Worm (Caenorhabditis elegans) whole organism, L1 larva: ENCODE data around the gene F55F10.1.

Experiments
- C34B4.2 ChIP-seq: sonication (generic microtip); optimal IDR thresholded peaks from 2 replicates; lab custom pipeline; 2017; ENCODE audit warnings: mild to moderate bottlenecking, missing genetic modification characterization, missing compliant biosample characterization
- F16B12.6 ChIP-seq: fragments of 150-350 bp; optimal IDR thresholded peaks from 2 replicates; lab custom pipeline; 2014; ENCODE audit warnings: missing biosample characterization, missing genetic modification characterization
- Y116A8C.19 ChIP-seq: sonication (generic microtip); optimal IDR thresholded peaks from 2 replicates; lab custom pipeline; 2016; ENCODE audit warnings: missing compliant biosample characterization, missing genetic modification characterization, borderline replicate concordance
- aha-1 ChIP-seq: fragments of 150-350 bp; optimal IDR thresholded peaks from 2 replicates; lab custom pipeline; 2014; ENCODE audit warnings: missing biosample characterization, missing genetic modification characterization
- ceh-63 ChIP-seq: fragments of 200-800 bp; sonication (Bioruptor generic); optimal IDR thresholded peaks from 2 replicates; lab custom pipeline; 2018; ENCODE audit warnings: mild to moderate bottlenecking, missing genetic modification characterization, missing compliant biosample characterization
- ceh-8 ChIP-seq: fragments of 200-800 bp; sonication (Bioruptor generic); optimal IDR thresholded peaks from 2 replicates; lab custom pipeline; 2018; ENCODE audit warnings: mild to moderate bottlenecking, missing genetic modification characterization, moderate library complexity, missing compliant biosample characterization
- egl-27 ChIP-seq, 2 experiments: fragments of 150-350 bp in 1 of 2; sonication (generic microtip); optimal IDR thresholded peaks; 3 replicates each; lab custom pipeline; 2017 to 2018; ENCODE audit warnings: missing biosample characterization in 2 of 2, missing genetic modification characterization in 2 of 2, missing genetic modification reagents in 2 of 2
- elt-2 ChIP-seq: sonication (generic microtip); optimal IDR thresholded peaks from 2 replicates; lab custom pipeline; 2016; ENCODE audit warnings: missing genetic modification characterization, mild to moderate bottlenecking, inconsistent platforms, missing compliant biosample characterization, missing genetic modification reagents
- elt-3 ChIP-seq, 6 experiments: fragments of 150-350 bp in 1 of 6; sonication (generic microtip); optimal IDR thresholded peaks; 2 replicates each; lab custom pipeline; 2017 to 2018; ENCODE audit warnings: missing biosample characterization in 6 of 6, missing genetic modification characterization in 6 of 6, inconsistent platforms in 1 of 6
- ets-5 ChIP-seq: fragments of 200-800 bp; sonication (Bioruptor generic); IDR thresholded peaks from 2 replicates; pipeline ENCODE4 v1.3.6; 2022; ENCODE audit warnings: missing genetic modification characterization, missing compliant biosample characterization
- fkh-8 ChIP-seq: sonication (generic microtip); optimal IDR thresholded peaks from 2 replicates; lab custom pipeline; 2016; ENCODE audit warnings: mild to moderate bottlenecking, missing genetic modification characterization, missing compliant biosample characterization
- grh-1 ChIP-seq: fragments of 200-800 bp; sonication (Bioruptor generic); IDR thresholded peaks from 2 replicates; pipeline ENCODE4 v1.3.6; 2022; ENCODE audit warnings: missing genetic modification reagents, missing genetic modification characterization, missing compliant biosample characterization
- hpl-2 ChIP-seq: fragments of 150-350 bp; optimal IDR thresholded peaks from 2 replicates; lab custom pipeline; 2014; ENCODE audit warnings: missing biosample characterization, missing genetic modification reagents, missing genetic modification characterization
- isw-1 ChIP-seq: fragments of 200-800 bp; sonication (Bioruptor generic); IDR thresholded peaks from 2 replicates; pipeline ENCODE4 v1.3.6; 2022; ENCODE audit warnings: missing genetic modification characterization, missing compliant biosample characterization
- jun-1 ChIP-seq: fragments of 150-350 bp; optimal IDR thresholded peaks from 2 replicates; lab custom pipeline; 2014; ENCODE audit warnings: missing biosample characterization, missing genetic modification reagents, missing genetic modification characterization
- lin-13 ChIP-seq: fragments of 150-350 bp; optimal IDR thresholded peaks from 2 replicates; lab custom pipeline; 2014; ENCODE audit warnings: missing biosample characterization, missing genetic modification reagents, missing genetic modification characterization
- lin-39 ChIP-seq: fragments of 150-350 bp; optimal IDR thresholded peaks from 2 replicates; lab custom pipeline; 2014; ENCODE audit warnings: missing biosample characterization, missing genetic modification reagents, missing genetic modification characterization
- mdl-1 ChIP-seq, 2 experiments: fragments of 150-350 bp; optimal IDR thresholded peaks; 2 replicates each; lab custom pipeline; 2014 to 2017; ENCODE audit warnings: missing biosample characterization in 2 of 2, missing genetic modification characterization in 2 of 2, inconsistent platforms in 1 of 2
- nhr-11 ChIP-seq: fragments of 150-350 bp; optimal IDR thresholded peaks from 2 replicates; lab custom pipeline; 2014; ENCODE audit warnings: missing biosample characterization, missing genetic modification characterization
- nhr-12 ChIP-seq: sonication (generic microtip); optimal IDR thresholded peaks from 2 replicates; lab custom pipeline; 2017; ENCODE audit warnings: missing biosample characterization, missing genetic modification characterization
- nhr-19 ChIP-seq: fragments of 200-800 bp; sonication (Bioruptor generic); conservative IDR thresholded peaks from 2 replicates; pipeline ENCODE4 v1.3.6; 2022; ENCODE audit warnings: missing genetic modification characterization, missing compliant biosample characterization
- nhr-20 ChIP-seq: sonication (generic microtip); optimal IDR thresholded peaks from 2 replicates; lab custom pipeline; 2016; ENCODE audit warnings: mild to moderate bottlenecking, missing genetic modification characterization, missing compliant biosample characterization
- nhr-47 ChIP-seq: sonication (generic microtip); optimal IDR thresholded peaks from 2 replicates; lab custom pipeline; 2016; ENCODE audit warnings: mild to moderate bottlenecking, missing genetic modification characterization, moderate library complexity, missing compliant biosample characterization
- nhr-71 ChIP-seq: sonication (generic microtip); optimal IDR thresholded peaks from 2 replicates; lab custom pipeline; 2016; ENCODE audit warnings: mild to moderate bottlenecking, missing genetic modification characterization, moderate library complexity, missing compliant biosample characterization
- nhr-76 ChIP-seq: sonication (generic microtip); optimal IDR thresholded peaks from 2 replicates; lab custom pipeline; 2017; ENCODE audit warnings: missing biosample characterization, missing genetic modification characterization
- nhr-84 ChIP-seq: sonication (generic microtip); optimal IDR thresholded peaks from 2 replicates; lab custom pipeline; 2017; ENCODE audit warnings: missing biosample characterization, missing genetic modification characterization
- nhr-85 ChIP-seq: sonication (generic microtip); peaks from one replicate; lab custom pipeline; 2016; ENCODE audit warnings: missing genetic modification characterization, inconsistent platforms, missing compliant biosample characterization
- skn-1 ChIP-seq: fragments of 150-350 bp; optimal IDR thresholded peaks from 2 replicates; lab custom pipeline; 2014; ENCODE audit warnings: missing biosample characterization, missing genetic modification characterization
- sptf-1 ChIP-seq: fragments of 150-350 bp; optimal IDR thresholded peaks from 2 replicates; lab custom pipeline; 2014; ENCODE audit warnings: missing biosample characterization, missing genetic modification characterization
- swsn-7 ChIP-seq: sonication (generic microtip); optimal IDR thresholded peaks from 2 replicates; lab custom pipeline; 2016; ENCODE audit warnings: missing genetic modification characterization, missing compliant biosample characterization
- tbx-2 ChIP-seq: sonication (generic microtip); optimal IDR thresholded peaks from 2 replicates; lab custom pipeline; 2016; ENCODE audit warnings: missing genetic modification characterization, missing compliant biosample characterization
- tlp-1 ChIP-seq: fragments of 150-350 bp; optimal IDR thresholded peaks from 2 replicates; lab custom pipeline; 2014; ENCODE audit warnings: missing biosample characterization, missing genetic modification characterization
- unc-30 ChIP-seq: sonication (generic microtip); optimal IDR thresholded peaks from 2 replicates; lab custom pipeline; 2017; ENCODE audit warnings: missing biosample characterization, missing genetic modification characterization
- unc-62 ChIP-seq: fragments of 150-350 bp; optimal IDR thresholded peaks from 2 replicates; lab custom pipeline; 2014; ENCODE audit warnings: missing biosample characterization, missing genetic modification reagents, missing genetic modification characterization
- unc-98 ChIP-seq: fragments of 200-800 bp; sonication (Bioruptor generic); IDR thresholded peaks from 2 replicates; pipeline ENCODE4 v1.3.6; 2022; ENCODE audit warnings: missing genetic modification characterization, missing compliant biosample characterization
- xbp-1 ChIP-seq: sonication (generic microtip); optimal IDR thresholded peaks from 2 replicates; lab custom pipeline; 2016; ENCODE audit warnings: missing genetic modification characterization, missing compliant biosample characterization
- zip-4 ChIP-seq: fragments of 200-800 bp; sonication (Bioruptor generic); optimal IDR thresholded peaks from 2 replicates; lab custom pipeline; 2018; ENCODE audit warnings: mild to moderate bottlenecking, missing genetic modification characterization, moderate library complexity, missing compliant biosample characterization
- ztf-11 ChIP-seq, 2 experiments: sonication (generic microtip); optimal IDR thresholded peaks; 2 replicates each; lab custom pipeline; 2016 to 2017; ENCODE audit warnings: missing genetic modification characterization in 2 of 2, missing biosample characterization in 1 of 2, missing compliant biosample characterization in 1 of 2

F55F10.1 gene

ce11 chrIV:4423026-4423425 is 62.4 kb downstream of the F55F10.1 start (continued):
- TF ChIP-seq Y116A8C.19 (tag; lab: Kevin White, UChicago) (no peak), nhr-76 (tag; lab: Kevin White, UChicago) (no peak), grh-1 (GFP tag; lab: Robert Waterston, UW) (no peak), unc-30 (no peak), mdl-1 (tag; optimal IDR thresholded peaks at IDR 0.05; lab: Kevin White, UChicago) (no peak), fkh-8 (tag; lab: Kevin White, UChicago) (no peak)

ce11 chrIV:4423885-4424284 is 63.2 kb downstream of the F55F10.1 start:
- TF ChIP-seq unc-62 (GFP tag; lab: Kevin White, UChicago) (no peak), sptf-1 (no peak), tlp-1 (no peak), egl-27 (tag; optimal IDR thresholded peaks at IDR 0.05; lab: Kevin White, UChicago) (no peak), isw-1 (GFP tag; lab: Robert Waterston, UW) (no peak), nhr-12 (tag; lab: Kevin White, UChicago) (no peak), nhr-85 (tag; lab: Kevin White, UChicago) (no peak), nhr-71 (tag; lab: Kevin White, UChicago) (no peak), elt-2 (no peak), jun-1 (tag; lab: Kevin White, UChicago) (no peak), swsn-7 (tag; lab: Kevin White, UChicago) (no peak), nhr-84 (no peak), skn-1 (tag; lab: Kevin White, UChicago) (no peak), unc-98 (GFP tag; lab: Robert Waterston, UW) (no peak), tbx-2 (tag; lab: Kevin White, UChicago) (no peak), aha-1 (tag; lab: Kevin White, UChicago) (no peak), xbp-1 (tag; lab: Kevin White, UChicago) (no peak)

DNA sequence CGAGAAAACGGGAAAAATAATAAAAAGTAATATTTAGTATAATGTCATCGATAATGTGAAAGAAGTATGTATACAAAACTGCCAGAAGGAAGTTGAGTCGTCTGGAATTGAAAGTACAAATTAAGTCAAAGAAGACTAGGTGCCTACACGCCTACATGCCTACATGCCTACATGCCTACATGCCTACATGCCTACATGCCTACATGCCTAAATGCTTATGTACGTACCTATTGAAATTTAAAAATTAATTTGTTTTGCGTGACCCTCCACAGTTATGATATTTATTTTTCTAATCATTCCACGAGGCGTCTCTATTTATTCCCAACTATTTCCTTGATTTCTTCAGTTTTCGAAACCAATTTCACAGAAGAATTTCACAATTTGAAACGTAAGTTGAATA is 69.3 kb downstream of the F55F10.1 start, which contains the start of the genes str-185 and R08C7.5:
str-185 (minus strand) TSS at position 101 of the 400 bp plus-strand sequence.
R08C7.5 (plus strand) TSS at position 329 of the 400 bp plus-strand sequence.
- TF ChIP-seq hpl-2 (GFP tag; lab: Kevin White, UChicago) (no peak), aha-1 (tag; lab: Kevin White, UChicago) (no peak), elt-3 (tag; optimal IDR thresholded peaks at IDR 0.05; lab: Kevin White, UChicago) (no peak), Y116A8C.19 (tag; lab: Kevin White, UChicago) (no peak), zip-4 (GFP tag; lab: Kevin White, UChicago) (no peak), nhr-20 (tag; lab: Kevin White, UChicago) (no peak), C34B4.2 (tag; lab: Kevin White, UChicago) (no peak), nhr-11 (no peak), isw-1 (GFP tag; lab: Robert Waterston, UW) (no peak), nhr-47 (no peak), egl-27 (tag; optimal IDR thresholded peaks at IDR 0.05; lab: Kevin White, UChicago) (no peak), nhr-85 (tag; lab: Kevin White, UChicago) (no peak), lin-13 (GFP tag; lab: Kevin White, UChicago) (no peak), nhr-19 (GFP tag; lab: Robert Waterston, UW) (no peak), ztf-11 (tag; optimal IDR thresholded peaks at IDR 0.05; lab: Kevin White, UChicago) (no peak), lin-39 (no peak), ceh-8 (GFP tag; lab: Kevin White, UChicago) (no peak), F16B12.6 (no peak), ceh-63 (GFP tag; lab: Kevin White, UChicago) (no peak), ets-5 (GFP tag; lab: Robert Waterston, UW) (no peak)
